Worm (Caenorhabditis elegans): Measurements from ENCODE around the gene T04C9.1.

The T04C9.1 gene

DNA sequence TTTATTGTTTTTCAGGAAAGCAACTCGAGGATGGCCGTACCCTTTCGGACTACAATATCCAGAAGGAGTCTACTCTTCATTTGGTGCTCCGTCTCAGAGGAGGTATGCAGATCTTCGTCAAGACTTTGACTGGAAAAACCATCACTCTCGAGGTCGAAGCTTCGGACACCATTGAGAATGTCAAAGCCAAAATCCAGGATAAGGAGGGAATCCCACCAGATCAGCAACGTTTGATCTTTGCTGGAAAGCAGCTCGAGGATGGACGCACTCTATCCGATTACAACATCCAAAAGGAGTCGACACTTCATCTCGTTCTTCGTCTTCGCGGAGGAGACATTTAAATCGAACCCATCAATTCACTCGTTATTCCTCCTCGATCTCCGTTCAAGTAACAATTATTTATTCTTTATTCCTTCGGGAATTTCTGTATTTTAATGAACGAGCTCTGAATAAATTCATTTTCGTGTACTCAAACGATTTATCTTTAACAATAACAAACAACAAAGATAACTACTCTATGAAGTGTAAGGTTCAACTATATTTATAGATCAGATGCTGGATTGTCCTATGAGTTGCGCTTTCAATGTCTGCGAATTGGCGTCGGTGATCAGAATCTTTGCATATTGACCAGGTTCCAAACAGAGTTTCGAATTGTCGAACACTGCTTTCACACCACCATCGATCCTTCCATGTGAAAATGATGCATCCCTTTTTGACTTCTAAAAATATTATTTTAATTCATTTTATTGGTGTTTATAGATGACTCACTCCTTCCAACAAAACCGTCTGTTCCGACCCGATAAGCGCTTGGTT lies 49.4 kb upstream of the T04C9.1 start (continued):
- TF ChIP-seq ctbp-1 (GFP tag; IDR thresholded peaks at IDR 0.05) (0 out of 2 replicates have a peak, but pooled peaks have one; percentile 18), T20F7.1 (GFP tag; optimal IDR thresholded peaks at IDR 0.05) (peak; percentile 79), T26A8.4 (GFP tag; IDR thresholded peaks at IDR 0.05) (peak; percentile 91), tag-97 (GFP tag; IDR thresholded peaks at IDR 0.05) (no peak), ceh-28 (tag; optimal IDR thresholded peaks at IDR 0.05) (no peak), lin-29 (GFP tag; IDR thresholded peaks at IDR 0.05) (no peak), lsy-2 (tag; optimal IDR thresholded peaks at IDR 0.05) (peak; percentile 41 to 69), Y75B8A.6 (GFP tag; IDR thresholded peaks at IDR 0.05) (peak; percentile 75), hif-1 (tag; optimal IDR thresholded peaks at IDR 0.05) (peak in 1 of 2 experiments; percentile 2), zip-2 (tag; optimal IDR thresholded peaks at IDR 0.05) (peak; percentile 80), lir-3 (tag; optimal IDR thresholded peaks at IDR 0.05) (peak; percentile 38), nhr-41 (GFP tag; IDR thresholded peaks at IDR 0.05) (peak; percentile 16; the same call in 1 of the 2 replicates), nhr-111 (GFP tag; optimal IDR thresholded peaks at IDR 0.05) (peak; percentile 31), F26F4.8 (GFP tag; conservative IDR thresholded peaks at IDR 0.05) (no peak), D1046.2 (GFP tag; IDR thresholded peaks at IDR 0.05) (no peak), daf-12 (tag; optimal IDR thresholded peaks at IDR 0.05) (no peak), nhr-11 (tag; optimal IDR thresholded peaks at IDR 0.05) (no peak), skn-1 (tag; optimal IDR thresholded peaks at IDR 0.05) (no peak), zfp-2 (tag; optimal IDR thresholded peaks at IDR 0.05) (no peak)

ce11 chrIII:5945865-5946264 lies 47.1 kb upstream of the T04C9.1 start, which contains the start of gene F25B5.5:
Gene F25B5.5 (minus strand): TSS chrIII:5946124.
- no peak for TF ChIP-seq set-16 (GFP tag; IDR thresholded peaks at IDR 0.05)
- TF ChIP-seq R02D3.7 (tag; optimal IDR thresholded peaks at IDR 0.05), result no peak
- TF ChIP-seq T26A8.4 (GFP tag; IDR thresholded peaks at IDR 0.05), result peak; percentile 65; the same call in 1 of the 2 replicates
- 0 out of 2 replicates have a peak, but pooled peaks have one; percentile 13 for TF ChIP-seq lin-1 (GFP tag; IDR thresholded peaks at IDR 0.05)
- no peak for TF ChIP-seq skn-1 (tag; optimal IDR thresholded peaks at IDR 0.05)
- TF ChIP-seq php-3 (GFP tag; IDR thresholded peaks at IDR 0.05), result 0 out of 2 replicates have a peak, but pooled peaks have one; percentile 14
- TF ChIP-seq zfp-3 (GFP tag; conservative IDR thresholded peaks at IDR 0.05), result peak; percentile 81
- 0 out of 2 replicates have a peak, but pooled peaks have one; percentile 29 for TF ChIP-seq snpc-1.2 (GFP tag; IDR thresholded peaks at IDR 0.05)

DNA sequence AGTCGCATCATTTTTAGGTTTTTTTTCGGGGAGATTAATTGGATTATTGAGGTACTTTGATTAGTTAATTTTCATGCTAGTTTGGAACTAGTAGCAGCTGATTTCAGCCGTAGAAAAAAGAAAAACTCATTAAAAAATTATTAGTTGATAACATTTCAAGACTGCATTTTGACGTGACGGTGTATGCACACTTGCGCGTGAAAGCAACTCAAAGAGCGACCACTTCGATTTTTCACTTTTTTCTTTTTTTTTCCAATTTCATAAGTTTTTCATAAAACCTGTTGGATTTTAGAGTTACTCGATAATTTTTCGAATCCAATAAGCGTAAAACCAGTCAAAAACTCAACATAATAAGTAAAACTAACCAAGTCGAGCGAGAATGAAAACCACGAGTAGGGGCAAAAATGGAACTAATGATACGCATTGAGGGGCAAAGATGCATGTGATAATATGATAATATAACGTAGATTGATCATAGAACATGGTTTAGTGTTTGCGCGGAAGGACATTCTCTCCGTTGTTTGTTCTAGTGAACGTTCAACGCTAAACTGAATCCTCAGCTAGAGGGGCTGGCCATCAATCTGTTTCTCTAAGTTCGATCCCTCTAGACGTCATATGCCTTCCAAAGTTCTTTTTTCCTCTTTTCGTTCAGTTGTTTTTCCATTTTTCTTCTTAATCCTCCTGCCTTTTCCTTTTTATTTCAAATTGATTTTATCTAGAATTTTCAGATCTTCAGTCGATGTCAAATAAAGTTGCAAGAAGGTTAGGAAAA lies 44.7 kb upstream of the T04C9.1 start, which contains the start of the genes F25B5.6 and F25B5.3:
Gene F25B5.6 (minus strand): TSS at position 572 of the 772 bp plus-strand sequence.
Gene F25B5.3 (plus strand): TSS at position 722 of the 772 bp plus-strand sequence.
- TF ChIP-seq dve-1 (tag; optimal IDR thresholded peaks at IDR 0.05; ENCODE audit: insufficient read depth) (peak; percentile 8), lin-1 (GFP tag; IDR thresholded peaks at IDR 0.05) (no peak), lsy-2 (tag; optimal IDR thresholded peaks at IDR 0.05) (peak in 1 of 2 experiments; percentile 21), arid-1 (GFP tag; conservative IDR thresholded peaks at IDR 0.05) (0 out of 2 replicates have a peak, but pooled peaks have one; percentile 7), unc-130 (GFP tag; optimal IDR thresholded peaks at IDR 0.05) (no peak), F37D6.2 (tag; optimal IDR thresholded peaks at IDR 0.05) (no peak), mdl-1 (tag; optimal IDR thresholded peaks at IDR 0.05) (peak in 1 of 2 experiments; percentile 69), daf-16 (GFP tag; optimal IDR thresholded peaks at IDR 0.05) (no peak), daf-16 (tag; optimal IDR thresholded peaks at IDR 0.05) (peak; percentile 13), aly-2 (tag; optimal IDR thresholded peaks at IDR 0.05) (no peak), tra-1 (GFP tag; IDR thresholded peaks at IDR 0.05) (no peak), nhr-41 (GFP tag; IDR thresholded peaks at IDR 0.05) (no peak), dmd-9 (GFP tag; IDR thresholded peaks at IDR 0.05) (no peak), lim-7 (GFP tag; IDR thresholded peaks at IDR 0.05) (no peak), lin-29 (GFP tag; IDR thresholded peaks at IDR 0.05) (no peak), mes-2 (tag; optimal IDR thresholded peaks at IDR 0.05; ENCODE audit: poor library complexity, severe bottlenecking) (peak; percentile 40), nhr-28 (tag; optimal IDR thresholded peaks at IDR 0.05) (peak; percentile 57), gei-8 (GFP tag; optimal IDR thresholded peaks at IDR 0.05) (no peak), cey-2 (tag; optimal IDR thresholded peaks at IDR 0.05; ENCODE audit: borderline replicate concordance, insufficient read depth) (no peak), aha-1 (tag) (peak; percentile 75), nhr-6 (tag; optimal IDR thresholded peaks at IDR 0.05) (no peak), duxl-1 (tag; optimal IDR thresholded peaks at IDR 0.05; ENCODE audit: poor library complexity) (no peak), nhr-102 (tag; optimal IDR thresholded peaks at IDR 0.05) (no peak)

Data from whole organism, L4 larva.